Fruit fly (Drosophila melanogaster): Measurements from ENCODE around the gene Vti1a.

The Vti1a gene

DNA sequence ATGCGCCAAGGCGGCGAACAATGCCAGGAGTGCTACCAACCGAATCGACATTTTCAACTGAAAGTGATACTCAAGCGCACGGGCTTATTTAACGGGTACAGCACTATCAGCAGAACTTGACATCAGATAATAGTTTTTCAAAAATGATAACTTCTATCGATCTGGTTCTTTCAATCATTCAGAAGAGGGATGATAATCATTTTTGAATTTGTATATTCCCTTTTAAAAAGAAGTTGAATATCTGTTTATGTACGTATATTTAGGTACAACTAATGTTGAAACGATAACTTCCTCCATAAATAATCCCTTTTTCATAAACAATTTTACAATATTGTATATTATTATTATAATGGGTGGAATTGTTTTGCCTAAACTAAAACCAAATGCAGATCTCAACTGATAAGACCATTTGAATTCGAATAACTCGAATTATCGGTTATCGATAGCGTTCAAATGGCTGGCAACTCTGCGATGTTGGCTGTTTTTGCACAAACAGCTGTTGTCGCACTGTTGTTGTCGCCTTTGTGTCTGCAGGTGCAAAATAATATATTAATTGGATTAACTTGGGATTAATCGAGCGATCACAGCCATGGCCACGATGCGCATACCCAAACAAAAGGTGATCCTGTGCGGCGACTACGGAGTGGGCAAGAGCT lies 2.6 kb downstream of the Vti1a start, which contains the start of the genes CG32483 and RabX6:
Gene CG32483 (minus strand): TSS at position 51 of the 656 bp plus-strand sequence.
Gene RabX6 (plus strand): TSS at position 487 of the 656 bp plus-strand sequence.
- TF ChIP-seq CTCF (optimal IDR thresholded peaks at IDR 0.05) (peak in 1 of 2 experiments; percentile 3), CG8478 (optimal IDR thresholded peaks at IDR 0.05) (no peak)

DNA sequence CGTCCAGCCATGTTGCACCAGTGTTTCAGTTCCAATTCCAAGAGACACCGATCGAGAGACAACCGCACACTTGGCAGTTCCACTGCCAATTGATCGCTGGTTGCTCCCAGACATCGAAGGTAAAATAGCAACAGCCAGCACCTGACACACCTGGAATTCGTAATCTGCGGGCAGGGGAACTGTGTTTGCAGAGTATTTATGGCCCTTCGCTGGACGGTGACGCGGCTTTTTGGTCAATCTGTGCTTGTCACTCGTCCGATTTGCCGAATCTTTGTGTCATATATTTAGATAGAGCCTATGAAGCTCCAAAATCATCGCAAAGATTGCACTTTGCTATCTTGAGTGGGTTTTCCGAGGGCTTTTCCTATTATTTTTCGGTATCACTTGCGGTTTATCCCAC lies 4.9 kb downstream of the Vti1a start, which contains the start of gene hiro:
Gene hiro (minus strand): TSS at position 101 of the 400 bp plus-strand sequence.
- TF ChIP-seq CG8478 (optimal IDR thresholded peaks at IDR 0.05) = no peak
- no peak for TF ChIP-seq CTCF (optimal IDR thresholded peaks at IDR 0.05)

dm6 chr3L:685441-685804 lies 7.3 kb downstream of the Vti1a start, which contains the start of gene ebd1:
TSS of gene ebd1 (minus strand) at chr3L:685549.
- no peak for TF ChIP-seq CTCF (optimal IDR thresholded peaks at IDR 0.05)
- peak; percentile 40 for TF ChIP-seq CG8478 (optimal IDR thresholded peaks at IDR 0.05)

DNA sequence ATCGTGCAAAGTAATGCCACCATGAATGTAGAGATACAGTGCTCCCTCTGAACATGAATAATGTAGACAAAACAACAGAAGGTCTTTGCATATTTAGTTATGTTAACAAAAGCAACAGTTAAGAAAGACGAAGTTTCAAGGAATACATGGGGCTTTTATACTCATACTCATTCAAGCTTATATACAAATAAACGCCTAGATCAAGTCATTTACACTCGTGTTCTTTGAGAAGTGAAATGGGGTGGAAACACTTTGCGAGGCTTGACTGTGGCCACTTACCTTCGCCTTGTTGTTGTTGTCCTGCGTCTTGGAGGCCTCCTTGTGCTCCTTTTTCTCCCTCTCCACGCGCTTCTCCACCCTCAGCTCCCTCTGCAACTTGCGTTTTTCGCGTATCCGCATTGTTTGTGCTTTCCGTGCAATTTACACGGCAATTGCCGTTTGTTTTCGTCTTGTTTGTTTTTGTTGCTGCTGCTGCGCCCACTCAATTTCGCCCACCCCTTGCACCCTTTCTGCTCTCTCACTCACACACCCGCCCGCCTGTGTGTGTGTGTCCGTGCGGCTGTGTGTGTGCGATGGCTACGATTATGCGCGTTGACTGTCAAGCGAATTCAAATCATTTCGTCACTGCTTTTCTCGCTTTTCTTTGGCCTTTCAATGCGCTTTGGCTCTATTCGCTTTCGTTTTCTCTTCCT lies 7.8 kb downstream of the Vti1a start:
- no peak for TF ChIP-seq CG8478 (optimal IDR thresholded peaks at IDR 0.05)

DNA sequence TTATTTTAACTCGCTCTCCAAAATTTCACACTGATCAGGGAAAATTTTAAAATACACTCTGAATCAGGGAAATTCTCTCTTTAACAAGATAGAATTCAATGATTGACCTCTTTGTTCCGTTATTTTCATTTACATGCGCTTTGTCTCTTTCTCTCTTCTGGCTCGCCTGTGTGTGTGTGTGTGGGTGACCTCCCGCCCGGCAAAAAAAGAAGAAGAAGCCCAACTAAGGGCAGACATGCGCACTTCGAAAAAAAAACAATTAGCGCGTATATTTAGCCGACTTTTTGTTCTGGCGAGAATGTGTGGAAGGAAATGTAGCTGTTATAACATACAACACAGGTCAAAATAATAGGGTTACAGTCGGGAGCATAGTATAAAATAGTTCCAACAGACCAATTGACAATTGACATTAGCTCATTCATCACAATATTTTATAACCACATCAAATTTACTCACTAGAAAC lies 10.3 kb downstream of the Vti1a start, which contains the start of gene CG3386:
Gene CG3386 (minus strand): TSS at position 51 of the 463 bp plus-strand sequence.
- no peak for TF ChIP-seq CTCF (optimal IDR thresholded peaks at IDR 0.05)

dm6 chr3L:681793-682369 lies 10.8 kb downstream of the Vti1a start:
- TF ChIP-seq CTCF (optimal IDR thresholded peaks at IDR 0.05) (no peak), CG8478 (optimal IDR thresholded peaks at IDR 0.05) (no peak)

- TF ChIP-seq CTCF (optimal IDR thresholded peaks at IDR 0.05) (no peak), CG8478 (optimal IDR thresholded peaks at IDR 0.05) (no peak)
Measured at dm6 chr3L:680258-680657, 12.5 kb downstream of the Vti1a start, which contains the start of gene CG17129. TSS of gene CG17129 (minus strand) at chr3L:680326.

- no peak for TF ChIP-seq CG8478 (optimal IDR thresholded peaks at IDR 0.05)
- no peak for TF ChIP-seq CTCF (optimal IDR thresholded peaks at IDR 0.05)
Measured at dm6 chr3L:675856-676255, 16.9 kb downstream of the Vti1a start.

dm6 chr3L:673324-673723 lies 19.4 kb downstream of the Vti1a start:
- TF ChIP-seq CTCF (optimal IDR thresholded peaks at IDR 0.05) (no peak), CG8478 (optimal IDR thresholded peaks at IDR 0.05) (no peak)

DNA sequence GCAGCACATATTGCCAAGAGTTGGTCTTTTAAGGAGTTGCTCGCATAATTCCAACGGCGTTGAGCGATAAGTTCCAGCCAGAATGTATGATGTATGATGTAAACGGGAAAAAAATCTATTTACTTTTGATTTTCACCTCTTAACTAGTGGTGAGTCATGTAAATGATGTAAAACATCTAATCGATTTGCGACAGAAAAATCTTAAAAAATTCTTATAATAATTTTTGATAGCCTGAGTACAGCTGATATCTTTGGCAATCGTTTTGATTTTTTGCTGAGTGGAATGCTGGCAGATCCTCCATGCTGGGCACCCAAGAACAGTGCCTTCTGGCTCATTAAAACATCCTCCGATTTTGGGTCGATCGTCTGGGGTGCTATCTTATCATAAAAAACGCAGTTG lies 26.2 kb downstream of the Vti1a start:
- TF ChIP-seq CG8478 (optimal IDR thresholded peaks at IDR 0.05) (no peak), CTCF (optimal IDR thresholded peaks at IDR 0.05) (no peak)

DNA sequence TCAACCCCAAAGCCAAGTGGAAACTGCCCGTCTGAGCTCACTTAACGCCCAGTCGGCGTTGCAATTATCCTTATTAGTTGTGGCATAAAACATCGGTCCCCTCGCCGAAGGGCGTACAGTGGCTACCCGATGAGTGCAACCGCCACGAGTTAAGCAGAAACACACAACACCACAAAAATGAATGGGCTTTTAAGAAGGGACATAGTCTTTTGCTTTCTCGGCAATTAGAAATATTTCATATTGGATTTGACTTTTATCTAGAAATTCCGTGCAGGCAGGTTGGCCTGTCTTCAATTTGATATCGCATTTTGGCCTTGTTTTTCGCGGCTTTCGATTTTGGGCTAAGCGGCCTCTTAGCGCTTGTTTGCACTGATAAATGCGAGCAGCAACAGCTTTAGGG lies 28.8 kb downstream of the Vti1a start:
- TF ChIP-seq CG8478 (optimal IDR thresholded peaks at IDR 0.05) = no peak
- no peak for TF ChIP-seq CTCF (optimal IDR thresholded peaks at IDR 0.05)

DNA sequence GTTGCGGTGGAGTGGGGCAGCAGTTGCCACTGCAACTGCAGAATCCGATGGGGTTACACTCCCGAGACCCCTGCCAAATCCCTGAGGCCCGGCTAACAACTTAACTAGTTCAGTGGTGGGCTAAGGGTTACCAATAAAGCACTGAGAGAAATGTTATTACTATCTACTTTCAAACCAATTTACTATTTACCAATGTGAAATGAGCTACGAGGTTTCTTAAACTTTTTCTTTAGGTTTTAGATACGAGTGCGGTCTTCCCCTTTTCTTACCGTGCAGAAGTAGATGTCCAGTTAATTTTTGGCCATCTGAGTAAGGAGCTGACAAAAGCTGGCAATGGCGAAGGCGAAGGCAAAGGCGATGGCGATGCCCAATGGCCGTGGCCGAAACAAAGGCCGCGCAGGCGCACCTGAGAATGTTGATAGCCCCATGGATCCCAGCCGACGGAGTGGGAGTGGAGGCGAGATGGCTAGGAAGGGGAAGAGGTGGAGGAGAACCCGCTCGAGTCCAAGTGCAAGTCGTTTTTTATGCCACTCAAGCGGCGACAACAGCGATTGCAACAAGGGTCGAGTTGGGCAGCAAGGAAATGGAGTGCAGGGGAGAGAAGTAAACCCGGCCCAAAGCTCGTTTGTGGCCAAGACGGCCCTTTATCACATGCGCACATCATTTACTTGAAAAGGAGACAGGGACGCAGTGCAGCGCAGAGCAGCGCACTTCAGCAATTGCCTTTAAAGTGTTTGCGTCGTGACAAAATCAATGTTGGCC lies 32.2 kb downstream of the Vti1a start:
- TF ChIP-seq CTCF (optimal IDR thresholded peaks at IDR 0.05) (no peak), CG8478 (optimal IDR thresholded peaks at IDR 0.05) (no peak)

DNA sequence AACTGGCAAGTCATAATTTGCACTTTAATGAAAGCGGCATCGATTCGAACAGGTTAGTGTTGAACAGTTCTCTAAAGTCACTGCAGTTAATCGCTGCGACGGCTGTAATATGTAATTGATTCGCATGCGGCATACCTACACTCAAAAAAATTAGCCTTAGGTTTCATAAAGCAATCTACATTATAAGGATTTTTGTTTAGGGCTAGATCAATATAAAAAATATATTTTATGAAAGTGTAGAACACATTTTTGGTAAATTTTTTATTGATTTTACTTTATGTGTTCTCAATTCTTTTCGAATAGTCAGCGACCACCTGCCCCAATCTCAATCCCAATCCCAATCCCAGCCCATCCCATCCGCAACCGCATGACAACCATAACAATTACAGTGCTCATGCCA lies 34.4 kb downstream of the Vti1a start:
- TF ChIP-seq CTCF (optimal IDR thresholded peaks at IDR 0.05) (no peak), CG8478 (optimal IDR thresholded peaks at IDR 0.05) (no peak)

DNA sequence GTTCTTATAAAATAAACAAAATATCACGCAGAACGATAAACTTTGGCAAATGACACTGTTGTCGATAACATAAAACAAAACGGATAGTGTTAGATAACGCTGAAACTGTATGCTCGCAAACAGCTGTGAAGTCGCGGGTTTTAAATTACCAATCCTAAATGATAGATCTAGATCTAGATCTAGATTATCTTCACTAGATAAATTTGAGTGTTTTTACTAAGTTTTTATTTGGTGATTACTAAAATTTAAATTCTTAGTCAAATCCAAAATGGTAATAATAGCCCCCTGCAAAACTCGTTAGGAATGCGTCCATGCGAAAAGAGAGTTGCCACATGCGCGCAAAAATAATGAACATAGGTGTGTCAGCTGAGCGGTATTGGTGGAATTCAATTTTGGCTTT lies 38.7 kb downstream of the Vti1a start, which contains the start of the genes MED30 and Rev1:
Gene MED30 (minus strand): TSS at position 71 of the 400 bp plus-strand sequence.
Gene Rev1 (plus strand): TSS at position 345 of the 400 bp plus-strand sequence.
- TF ChIP-seq CTCF (optimal IDR thresholded peaks at IDR 0.05) = no peak
- no peak for TF ChIP-seq CG8478 (optimal IDR thresholded peaks at IDR 0.05)

dm6 chr3L:652637-653036 lies 40.1 kb downstream of the Vti1a start, which contains the start of gene CG3402:
TSS of gene CG3402 (minus strand) at chr3L:652881.
- TF ChIP-seq CG8478 (optimal IDR thresholded peaks at IDR 0.05) (no peak), CTCF (optimal IDR thresholded peaks at IDR 0.05) (no peak)

All from S2 (cell line).